Worm (Caenorhabditis elegans) whole organism, L3 larva: ENCODE measurements around the gene sru-18.

Experiments
- ceh-16 ChIP-seq: sonication (generic microtip); optimal IDR thresholded peaks from 2 replicates; lab custom pipeline; 2017; ENCODE audit warnings: missing biosample characterization, missing genetic modification characterization
- ceh-9 ChIP-seq: sonication (generic microtip); optimal IDR thresholded peaks from 2 replicates; lab custom pipeline; 2018; ENCODE audit warnings: missing biosample characterization, missing genetic modification characterization
- jun-1 ChIP-seq: fragments of 150-350 bp; optimal IDR thresholded peaks from 2 replicates; lab custom pipeline; 2014; ENCODE audit warnings: missing biosample characterization, missing genetic modification reagents, missing genetic modification characterization
- lin-15B ChIP-seq: fragments of 150-350 bp; optimal IDR thresholded peaks from 2 replicates; lab custom pipeline; 2014; ENCODE audit warnings: missing biosample characterization, missing genetic modification characterization
- nhr-43 ChIP-seq: sonication (generic microtip); optimal IDR thresholded peaks from 2 replicates; lab custom pipeline; 2016; ENCODE audit warnings: mild to moderate bottlenecking, missing genetic modification characterization, missing compliant biosample characterization; ENCODE audit not compliant: poor library complexity, severe bottlenecking
- nhr-77 ChIP-seq: fragments of 150-350 bp; optimal IDR thresholded peaks from 2 replicates; lab custom pipeline; 2014; ENCODE audit warnings: missing biosample characterization, missing genetic modification characterization
- pqm-1 ChIP-seq: fragments of 150-350 bp; optimal IDR thresholded peaks from 2 replicates; lab custom pipeline; 2017; ENCODE audit warnings: missing biosample characterization, missing genetic modification characterization, inconsistent platforms
- unc-39 ChIP-seq: sonication (generic microtip); optimal IDR thresholded peaks from 4 replicates; lab custom pipeline; 2017; ENCODE audit warnings: missing biosample characterization, missing genetic modification characterization
- ztf-11 ChIP-seq: fragments of 150-350 bp; optimal IDR thresholded peaks from 2 replicates; lab custom pipeline; 2014; ENCODE audit warnings: missing biosample characterization, missing genetic modification characterization
- ztf-4 ChIP-seq: fragments of 150-350 bp; optimal IDR thresholded peaks from 2 replicates; lab custom pipeline; 2014; ENCODE audit warnings: missing biosample characterization, missing genetic modification characterization

ce11 chrIV:12487194-12487593 lies 14.9 kb upstream of the sru-18 start, which contains the start of gene sru-26:
- TF ChIP-seq unc-39 (tag; lab: Kevin White, UChicago) (no peak), jun-1 (tag; lab: Kevin White, UChicago) (no peak), lin-15B (no peak), ceh-16 (tag; lab: Kevin White, UChicago) (no peak), ceh-9 (tag; lab: Kevin White, UChicago) (no peak), ztf-11 (tag; lab: Kevin White, UChicago) (no peak), ztf-4 (tag; lab: Kevin White, UChicago) (no peak), nhr-77 (tag; lab: Kevin White, UChicago) (no peak), nhr-43 (tag; lab: Kevin White, UChicago) (no peak), pqm-1 (tag; lab: Kevin White, UChicago) (no peak)
